Worm (Caenorhabditis elegans) whole organism, mixed stage, embryonic: ENCODE data around the gene Y38H6C.4.

Experiments
- nhr-237 ChIP-seq: fragments of 150-350 bp; optimal IDR thresholded peaks from 2 replicates; lab custom pipeline; 2014; ENCODE audit warnings: missing biosample characterization, missing genetic modification characterization
- unc-62 ChIP-seq: fragments of 150-350 bp; optimal IDR thresholded peaks from 2 replicates; lab custom pipeline; 2014; ENCODE audit warnings: missing biosample characterization, missing genetic modification reagents, missing genetic modification characterization

ce11 chrV:20489102-20489501, 15.8 kb downstream of the Y38H6C.4 start, which contains the start of gene srbc-78:
- no peak for TF ChIP-seq nhr-237 (tag; lab: Kevin White, UChicago)
- no peak for TF ChIP-seq unc-62 (GFP tag; lab: Kevin White, UChicago)
